Worm (Caenorhabditis elegans) whole organism, L4 larva: Measurements from ENCODE around the gene C31C9.7.
"Not testable (repeated sequence)": the region's sequence is repeated elsewhere in the genome, so short reads cannot be mapped to it uniquely, and the experiment has no call there.

Experiments used
- ceh-28 ChIP-seq: fragments of 150-350 bp; optimal IDR thresholded peaks from 2 replicates; lab custom pipeline; 2014; ENCODE audit warnings: missing biosample characterization, missing genetic modification reagents, missing genetic modification characterization
- ceh-82 ChIP-seq: sonication (generic microtip); optimal IDR thresholded peaks from 2 replicates; lab custom pipeline; 2017; ENCODE audit warnings: missing biosample characterization, missing genetic modification characterization
- ces-1 ChIP-seq: fragments of 150-350 bp; sonication (generic microtip); optimal IDR thresholded peaks from 4 replicates; lab custom pipeline; 2014; ENCODE audit warnings: missing biosample characterization, missing genetic modification reagents, missing genetic modification characterization
- hif-1 ChIP-seq, 2 experiments: sonication (generic microtip); optimal IDR thresholded peaks; 2 replicates each; lab custom pipeline; 2016 to 2017; ENCODE audit warnings: missing compliant biosample characterization in 2 of 2, missing genetic modification characterization in 2 of 2, missing genetic modification reagents in 2 of 2, missing genotype in 2 of 2, mild to moderate bottlenecking in 1 of 2
- hlh-11 ChIP-seq: fragments of 200-800 bp; sonication (Bioruptor generic); optimal IDR thresholded peaks from 2 replicates; lab custom pipeline; 2018; ENCODE audit warnings: mild to moderate bottlenecking, missing genetic modification characterization, missing compliant biosample characterization
- lin-15B ChIP-seq: fragments of 150-350 bp; sonication (generic microtip); optimal IDR thresholded peaks from 3 replicates; lab custom pipeline; 2014; ENCODE audit warnings: missing biosample characterization, missing genetic modification characterization
- mep-1 ChIP-seq: fragments of 150-350 bp; sonication (generic microtip); optimal IDR thresholded peaks from 3 replicates; lab custom pipeline; 2014; ENCODE audit warnings: missing biosample characterization, missing genetic modification characterization
- nhr-25 ChIP-seq: sonication (generic microtip); optimal IDR thresholded peaks from 2 replicates; lab custom pipeline; 2017; ENCODE audit warnings: missing genetic modification characterization, mild to moderate bottlenecking, missing compliant biosample characterization, antibody characterized with exemption, moderate library complexity, borderline replicate concordance; ENCODE audit not compliant: insufficient read depth
- skn-1 ChIP-seq: fragments of 150-350 bp; optimal IDR thresholded peaks from 2 replicates; lab custom pipeline; 2014; ENCODE audit warnings: missing biosample characterization, missing genetic modification characterization
- tag-97 ChIP-seq: fragments of 200-800 bp; sonication (Bioruptor generic); IDR thresholded peaks from 2 replicates; pipeline ENCODE4 v1.3.6; 2022; ENCODE audit warnings: missing genetic modification characterization, missing compliant biosample characterization
- unc-62 ChIP-seq, 3 experiments: fragments of 150-350 bp in 1 of 3; sonication (generic microtip); optimal IDR thresholded peaks in 2 of 3; peaks in 1 of 3; 1 replicate in 1 of 3; 2 replicates in 2 of 3; lab custom pipeline; 2014 to 2017; ENCODE audit warnings: missing biosample characterization in 3 of 3, missing genetic modification characterization in 3 of 3, missing genetic modification reagents in 3 of 3, missing genotype in 1 of 3

DNA sequence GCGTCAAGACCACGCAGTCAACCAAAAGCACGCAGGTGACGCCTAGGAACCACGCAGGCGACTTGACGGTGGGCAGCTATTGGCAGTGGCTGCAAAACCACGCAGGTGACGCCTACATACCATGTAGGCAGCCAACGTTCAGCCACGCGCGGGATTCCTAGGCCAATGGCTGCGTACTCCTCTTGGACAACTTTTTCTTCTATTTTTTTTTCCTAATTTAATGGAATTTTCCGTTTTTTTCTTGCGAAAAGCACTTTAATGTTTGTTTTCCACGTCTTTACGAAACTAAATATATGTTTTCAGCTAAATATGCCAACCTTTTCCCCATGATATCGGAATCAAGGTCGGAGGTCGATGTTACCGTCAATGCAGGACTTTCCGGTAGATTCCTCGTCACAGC, 14.2 kb upstream of the C31C9.7 start, which contains the start of gene C31C9.9:
- not testable (repeated sequence) for TF ChIP-seq nhr-25 (tag; lab: Kevin White, UChicago); ceh-82 (tag; lab: Kevin White, UChicago); hlh-11 (tag; lab: Kevin White, UChicago); unc-62 (GFP tag; optimal IDR thresholded peaks at IDR 0.05 in 1 of 2; lab: Kevin White, UChicago); unc-62 (tag; optimal IDR thresholded peaks at IDR 0.05; lab: Kevin White, UChicago); mep-1 (tag; lab: Kevin White, UChicago); lin-15B; ces-1 (GFP tag; lab: Kevin White, UChicago); skn-1 (tag; lab: Kevin White, UChicago); tag-97 (GFP tag; lab: Robert Waterston, UW); ceh-28; hif-1 (tag; optimal IDR thresholded peaks at IDR 0.05; lab: Kevin White, UChicago)
